Fruit fly (Drosophila melanogaster) Kc167 (cell line): ENCODE results near the gene CG9240.

Experiments
- Sin3A ChIP-seq: fragments of >200 bp; optimal IDR thresholded peaks from 2 replicates; lab custom pipeline; 2018; ENCODE audit warnings: missing external identifiers
- insv ChIP-seq: fragments of >200 bp; optimal IDR thresholded peaks from 3 replicates; lab custom pipeline; 2018; ENCODE audit warnings: missing external identifiers
- psq ChIP-seq: fragments of >200 bp; optimal IDR thresholded peaks from 2 replicates; lab custom pipeline; 2017; ENCODE audit warnings: missing external identifiers

- no peak for TF ChIP-seq psq (lab: Kevin White, UChicago)
- no peak for TF ChIP-seq insv (lab: Kevin White, UChicago)
- TF ChIP-seq Sin3A (lab: Kevin White, UChicago): no peak
Measured at dm6 chrX:15651559-15651958, 49.5 kb downstream of the CG9240 start.
